Fruit fly (Drosophila melanogaster): ENCODE results near the gene CG12708.

Gene CG12708

DNA sequence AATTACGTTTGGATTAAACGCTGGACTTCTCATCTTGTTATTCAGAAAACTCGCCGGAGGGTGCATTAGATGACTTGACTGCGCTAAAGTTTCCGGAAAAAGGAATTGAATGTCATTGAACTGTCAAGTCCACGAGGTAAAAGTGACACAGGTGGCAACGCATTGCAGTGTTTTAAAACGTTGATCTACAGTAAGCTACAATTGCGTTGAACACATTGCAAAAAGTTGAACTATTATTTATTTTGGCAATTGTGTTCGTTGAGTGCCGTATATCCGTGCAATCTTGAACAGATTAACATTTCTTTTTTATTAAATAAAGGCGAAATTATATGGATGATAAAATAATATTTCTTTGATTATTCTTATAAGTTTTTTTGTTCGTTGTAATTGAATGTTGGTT lies 13.5 kb downstream of the CG12708 start, which contains the start of gene CG15599:
TSS of gene CG15599 (minus strand) at position 101 of the 400 bp plus-strand sequence.
- TF ChIP-seq CG16779 (tag; optimal IDR thresholded peaks at IDR 0.05) (no peak), CG3919 (GFP tag; optimal IDR thresholded peaks at IDR 0.05) (no peak), Eip93F (GFP tag; optimal IDR thresholded peaks at IDR 0.05) (no peak), topi (GFP tag; optimal IDR thresholded peaks at IDR 0.05) (no peak), Eip75B (GFP tag; optimal IDR thresholded peaks at IDR 0.05) (no peak), CG15336 (GFP tag; IDR thresholded peaks at IDR 0.05) (no peak), CG11902 (GFP tag; optimal IDR thresholded peaks at IDR 0.05) (no peak), CG10669 (GFP tag; optimal IDR thresholded peaks at IDR 0.05) (no peak), Sox102F (GFP tag; optimal IDR thresholded peaks at IDR 0.05) (no peak), CG4318 (GFP tag; optimal IDR thresholded peaks at IDR 0.05) (no peak), Hr4 (GFP tag; optimal IDR thresholded peaks at IDR 0.05) (no peak), OdsH (GFP tag; optimal IDR thresholded peaks at IDR 0.05) (no peak), CG6276 (GFP tag; optimal IDR thresholded peaks at IDR 0.05) (no peak), salr (GFP tag; optimal IDR thresholded peaks at IDR 0.05) (no peak), ss (GFP tag; optimal IDR thresholded peaks at IDR 0.05) (no peak), spab (GFP tag; optimal IDR thresholded peaks at IDR 0.05) (no peak), CG8119 (GFP tag; IDR thresholded peaks at IDR 0.05) (no peak), Blimp-1 (GFP tag; optimal IDR thresholded peaks at IDR 0.05) (no peak), Ets21C (GFP tag; optimal IDR thresholded peaks at IDR 0.05) (no peak)

DNA sequence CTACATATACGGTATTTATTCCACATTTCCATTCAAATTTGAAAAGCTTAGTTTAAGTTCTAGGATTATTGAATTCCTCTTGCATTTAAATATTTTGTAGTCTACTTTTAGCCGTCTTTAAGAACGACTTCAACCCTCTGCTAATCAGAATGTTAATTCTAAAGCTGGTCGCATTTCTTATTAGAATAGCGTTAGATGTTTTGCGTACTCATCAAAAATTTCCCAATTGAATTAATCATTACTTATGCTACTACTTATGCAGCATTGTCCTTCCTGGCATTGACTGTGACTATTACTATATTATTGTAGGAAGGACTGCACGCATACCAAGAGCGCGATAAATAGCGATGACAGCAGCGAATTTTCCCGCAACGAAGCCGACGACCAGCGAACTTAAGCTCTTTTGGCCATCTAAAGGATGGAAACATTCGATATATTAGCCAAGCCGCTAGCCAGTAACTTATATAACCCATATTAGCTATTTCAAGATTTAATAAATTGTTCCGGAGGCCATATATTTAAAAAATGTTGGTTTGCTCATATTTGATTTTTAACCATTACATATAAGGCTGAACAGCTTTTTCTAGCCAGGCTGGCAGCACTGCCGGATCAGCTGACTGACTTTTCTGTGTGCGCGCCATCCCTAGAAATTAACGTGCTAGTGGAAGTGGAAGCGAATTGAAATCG lies 21.7 kb downstream of the CG12708 start, which contains the start of gene CG8128:
TSS of gene CG8128 (plus strand) at position 641 of the 687 bp plus-strand sequence.
- TF ChIP-seq esn (GFP tag; optimal IDR thresholded peaks at IDR 0.05) (peak; percentile 6), lz (GFP tag; optimal IDR thresholded peaks at IDR 0.05) (peak; percentile 8), Met (GFP tag; optimal IDR thresholded peaks at IDR 0.05) (peak; percentile 13), CG6792 (GFP tag; optimal IDR thresholded peaks at IDR 0.05) (no peak), eg (GFP tag; IDR thresholded peaks at IDR 0.05) (no peak), Hr39 (GFP tag; optimal IDR thresholded peaks at IDR 0.05) (peak; percentile 19), salr (GFP tag; optimal IDR thresholded peaks at IDR 0.05) (no peak), spab (GFP tag; optimal IDR thresholded peaks at IDR 0.05) (no peak), pdm3 (GFP tag; optimal IDR thresholded peaks at IDR 0.05) (peak; percentile 28), CG31627 (GFP tag; optimal IDR thresholded peaks at IDR 0.05) (peak; percentile 6), svp (GFP tag) (peak; percentile 58), Eip78C (GFP tag) (no peak), CG4318 (GFP tag; optimal IDR thresholded peaks at IDR 0.05) (no peak), topi (GFP tag; optimal IDR thresholded peaks at IDR 0.05) (no peak), CG8319 (GFP tag; optimal IDR thresholded peaks at IDR 0.05) (no peak)

DNA sequence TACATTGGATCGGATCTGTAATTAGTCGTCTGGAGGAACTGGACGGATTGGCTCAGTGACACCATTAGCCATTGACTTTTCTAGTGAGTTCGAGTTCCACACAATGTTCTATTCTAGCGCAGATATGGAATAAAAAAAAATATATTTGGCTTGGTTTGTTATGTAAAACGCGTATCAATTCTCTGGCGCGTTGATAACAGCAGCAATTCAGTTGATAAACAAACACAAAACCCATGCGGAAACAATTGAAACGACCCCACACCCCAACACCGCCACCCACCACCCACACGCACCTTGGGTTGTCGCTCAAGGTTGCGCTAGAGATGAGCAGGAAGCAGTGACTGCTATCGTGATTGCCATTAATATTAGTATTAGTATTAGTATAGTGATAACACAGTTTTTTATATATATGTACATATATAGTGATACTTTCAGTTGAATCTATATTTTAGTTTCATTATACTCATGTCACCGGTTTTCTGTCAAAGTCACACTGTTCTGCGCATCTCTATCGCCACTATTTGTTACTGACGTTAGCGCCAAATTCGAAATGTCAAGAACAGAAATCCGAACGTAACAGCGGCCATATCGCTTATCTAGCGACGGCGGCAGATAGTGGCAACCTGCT lies 22.4 kb downstream of the CG12708 start:
- peak; percentile 93 for TF ChIP-seq Eip78C (GFP tag)
- peak; percentile 83 for TF ChIP-seq CG15336 (GFP tag; IDR thresholded peaks at IDR 0.05)
- peak; percentile 79 for TF ChIP-seq pdm3 (GFP tag; optimal IDR thresholded peaks at IDR 0.05)
- peak; percentile 86 for TF ChIP-seq CG3032 (tag; optimal IDR thresholded peaks at IDR 0.05)
- TF ChIP-seq acj6 (GFP tag; optimal IDR thresholded peaks at IDR 0.05) = peak; percentile 84
- TF ChIP-seq fd85E (GFP tag; optimal IDR thresholded peaks at IDR 0.05) = no peak
- no peak for TF ChIP-seq Hr38 (GFP tag; optimal IDR thresholded peaks at IDR 0.05)
- TF ChIP-seq CG6792 (GFP tag; optimal IDR thresholded peaks at IDR 0.05) = peak; percentile 83
- TF ChIP-seq CG10631 (GFP tag; optimal IDR thresholded peaks at IDR 0.05) = peak; percentile 90
- peak; percentile 86 for TF ChIP-seq svp (GFP tag)
- peak; percentile 73 for TF ChIP-seq topi (GFP tag; optimal IDR thresholded peaks at IDR 0.05)
- TF ChIP-seq Gug (GFP tag; IDR thresholded peaks at IDR 0.05) = peak; percentile 89
- TF ChIP-seq OdsH (GFP tag; optimal IDR thresholded peaks at IDR 0.05) = peak; percentile 86
- peak; percentile 74 for TF ChIP-seq CG8119 (GFP tag; IDR thresholded peaks at IDR 0.05)
- TF ChIP-seq CG34406 (GFP tag; optimal IDR thresholded peaks at IDR 0.05) = peak; percentile 78
- TF ChIP-seq Ets96B (tag; optimal IDR thresholded peaks at IDR 0.05) = peak; percentile 86
- peak; percentile 81 for TF ChIP-seq CG6276 (GFP tag; optimal IDR thresholded peaks at IDR 0.05)
- peak; percentile 82 for TF ChIP-seq vri (GFP tag; optimal IDR thresholded peaks at IDR 0.05)
- peak; percentile 79 for TF ChIP-seq CG8632 (GFP tag; optimal IDR thresholded peaks at IDR 0.05)
- TF ChIP-seq Blimp-1 (GFP tag; optimal IDR thresholded peaks at IDR 0.05) = peak; percentile 66
- TF ChIP-seq CG7368 (GFP tag; optimal IDR thresholded peaks at IDR 0.05) = peak; percentile 76
- TF ChIP-seq CG6854 (GFP tag; optimal IDR thresholded peaks at IDR 0.05) = peak; percentile 48
- peak; percentile 68 for TF ChIP-seq Sox14 (GFP tag; optimal IDR thresholded peaks at IDR 0.05)
- TF ChIP-seq CG6808 (GFP tag; optimal IDR thresholded peaks at IDR 0.05) = peak; percentile 78
- peak; percentile 65 for TF ChIP-seq CG8319 (GFP tag; optimal IDR thresholded peaks at IDR 0.05)
- TF ChIP-seq Sox102F (GFP tag; optimal IDR thresholded peaks at IDR 0.05) = peak; percentile 69
- peak; percentile 79 for TF ChIP-seq CG4318 (GFP tag; optimal IDR thresholded peaks at IDR 0.05)
- peak; percentile 93 for TF ChIP-seq eg (GFP tag; IDR thresholded peaks at IDR 0.05)
